Worm (Caenorhabditis elegans): ENCODE results near the gene nlp-7.

DNA sequence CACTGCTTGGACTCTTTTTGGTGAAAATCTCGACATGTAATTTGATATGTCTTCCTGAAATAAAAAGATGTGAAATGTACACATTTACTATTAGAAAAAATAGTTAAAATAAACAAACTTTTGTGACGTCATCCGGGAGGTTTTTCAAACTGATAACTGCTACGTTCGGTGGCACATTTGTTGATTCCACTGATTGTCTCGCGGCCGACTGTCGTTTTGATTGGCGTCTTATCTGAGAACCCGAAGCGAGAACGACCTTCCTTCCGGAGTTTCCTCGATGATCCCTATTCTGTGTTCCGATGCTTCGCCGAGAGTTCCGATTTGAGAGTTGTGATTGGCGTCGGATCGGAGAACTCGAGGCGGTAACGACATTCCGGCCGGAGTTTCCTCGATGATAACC is 11.2 kb downstream of the nlp-7 start:
- peak; percentile 19 for TF ChIP-seq nhr-28 (tag; optimal IDR thresholded peaks at IDR 0.05)
- no peak for TF ChIP-seq lim-7 (GFP tag; IDR thresholded peaks at IDR 0.05)
- TF ChIP-seq skn-1 (tag; optimal IDR thresholded peaks at IDR 0.05): no peak
- no peak for TF ChIP-seq mep-1 (tag; optimal IDR thresholded peaks at IDR 0.05)
- TF ChIP-seq spr-3 (GFP tag; optimal IDR thresholded peaks at IDR 0.05): no peak
